Fruit fly (Drosophila melanogaster) whole organism, embryonic: ENCODE measurements around the gene Pop2.

ENCODE experiments used
- Bdp1 ChIP-seq: fragments of 200-800 bp; sonication (Bioruptor generic); optimal IDR thresholded peaks from 3 replicates; lab custom pipeline; 2016; ENCODE audit warnings: missing biosample characterization, missing genetic modification characterization
- CG12155 ChIP-seq: fragments of 200-800 bp; sonication (Bioruptor generic); optimal IDR thresholded peaks from 3 replicates; lab custom pipeline; 2016; ENCODE audit warnings: missing biosample characterization, missing genetic modification characterization
- MBD-R2 ChIP-seq: fragments of 200-800 bp; sonication (Bioruptor generic); IDR thresholded peaks from 2 replicates; pipeline ENCODE4 v1.3.6; 2022; ENCODE audit warnings: missing biosample characterization, missing genetic modification characterization
- Sin3A ChIP-seq: fragments of >200 bp; optimal IDR thresholded peaks from 2 replicates; lab custom pipeline; 2018
- bowl ChIP-seq: fragments of 200-800 bp; sonication (Bioruptor generic); IDR thresholded peaks from 2 replicates; pipeline ENCODE4 v1.3.6; 2022; ENCODE audit warnings: missing biosample characterization, missing genetic modification characterization
- pita ChIP-seq: fragments of 200-800 bp; sonication (Bioruptor generic); optimal IDR thresholded peaks from 2 replicates; lab custom pipeline; 2017; ENCODE audit warnings: missing biosample characterization, mild to moderate bottlenecking, missing genetic modification characterization
- ssp ChIP-seq: fragments of 200-800 bp; sonication (Bioruptor generic); IDR thresholded peaks from 2 replicates; pipeline ENCODE4 v1.3.6; 2022; ENCODE audit warnings: missing biosample characterization, missing genetic modification characterization

DNA sequence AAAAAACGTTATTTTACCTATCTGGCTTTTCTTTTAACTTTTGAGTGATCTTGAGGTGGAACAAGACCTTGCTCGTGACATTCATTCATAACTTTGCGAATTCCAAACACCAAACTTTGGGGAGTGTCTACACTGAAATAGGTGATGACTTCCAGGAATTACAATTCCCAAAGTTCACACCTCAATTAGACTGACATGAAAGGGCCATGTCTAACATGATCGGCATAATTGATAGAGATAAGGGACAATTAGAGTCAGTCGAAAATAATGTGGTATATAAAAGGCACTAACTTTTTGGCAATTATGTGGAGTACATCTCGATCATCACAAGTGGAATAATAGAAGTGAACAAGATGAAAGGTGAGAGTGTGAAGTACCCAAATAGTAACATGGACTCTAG lies 26.9 kb downstream of the Pop2 start, which contains the start of gene CG43896:
- TF ChIP-seq MBD-R2 (GFP tag; lab: Robert Waterston, UW), result no peak
- no peak for TF ChIP-seq CG12155 (GFP tag; lab: Kevin White, UChicago)
- no peak for TF ChIP-seq Bdp1 (GFP tag; lab: Kevin White, UChicago)
- TF ChIP-seq pita, result no peak
- no peak for TF ChIP-seq ssp (GFP tag; lab: Robert Waterston, UW)
- TF ChIP-seq bowl (GFP tag; lab: Robert Waterston, UW), result no peak
- no peak for TF ChIP-seq Sin3A (lab: Kevin White, UChicago)
